Fruit fly (Drosophila melanogaster): ENCODE data around the gene APC7.

DNA sequence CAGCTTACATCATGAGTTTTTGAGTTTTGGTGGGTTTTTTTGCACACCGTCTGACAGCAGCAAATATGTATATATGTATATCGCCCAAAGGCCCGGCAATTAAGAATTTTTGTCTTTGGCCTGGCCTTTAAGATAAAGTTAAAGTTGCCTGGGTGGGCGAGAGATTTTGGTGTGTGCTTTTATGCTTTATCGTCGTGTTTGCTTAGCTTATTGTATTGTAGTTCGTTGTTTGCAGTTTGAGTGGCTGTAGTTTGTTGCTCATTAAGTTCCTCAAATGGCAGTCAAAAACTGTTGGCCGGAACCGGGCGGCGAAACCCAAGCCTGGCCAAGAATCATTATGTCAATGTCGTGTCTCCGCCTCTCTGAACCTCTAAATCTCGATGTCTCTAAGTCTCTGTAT lies 14.9 kb downstream of the APC7 start:
- TF ChIP-seq klu (GFP tag; IDR thresholded peaks at IDR 0.05) (no peak), Jarid2 (GFP tag; optimal IDR thresholded peaks at IDR 0.05) (no peak), CG10431 (GFP tag; optimal IDR thresholded peaks at IDR 0.05) (no peak), zf30C (GFP tag; optimal IDR thresholded peaks at IDR 0.05) (no peak), CG1647 (GFP tag; optimal IDR thresholded peaks at IDR 0.05) (no peak), aop (GFP tag; IDR thresholded peaks at IDR 0.05) (no peak), Ets65A (GFP tag) (no peak), CG9437 (GFP tag; optimal IDR thresholded peaks at IDR 0.05) (no peak), PHDP (tag; optimal IDR thresholded peaks at IDR 0.05) (no peak), Ptx1 (GFP tag; IDR thresholded peaks at IDR 0.05) (no peak), CG9817 (tag; optimal IDR thresholded peaks at IDR 0.05) (no peak), CG6654 (GFP tag; optimal IDR thresholded peaks at IDR 0.05) (no peak)

Data from whole organism, embryonic.